Fruit fly (Drosophila melanogaster) whole organism, wandering third instar larva: Measurements from ENCODE around the gene MICAL-like.

Experiments
- Dfd ChIP-seq: fragments of >200 bp; optimal IDR thresholded peaks from 2 replicates; lab custom pipeline; 2017; ENCODE audit warnings: missing biosample characterization, missing genetic modification characterization
- Hnf4 ChIP-seq: fragments of 200-800 bp; sonication (Bioruptor generic); optimal IDR thresholded peaks from 2 replicates; lab custom pipeline; 2016; ENCODE audit warnings: missing biosample characterization, mild to moderate bottlenecking, missing genetic modification characterization
- Hr78 ChIP-seq: fragments of >200 bp; optimal IDR thresholded peaks from 2 replicates; lab custom pipeline; 2017; ENCODE audit warnings: missing biosample characterization, missing genetic modification characterization
- Rel ChIP-seq, 2 experiments: fragments of 200-800 bp; sonication (Bioruptor generic) in 1 of 2; optimal IDR thresholded peaks; 2 replicates in 1 of 2; 3 replicates in 1 of 2; lab custom pipeline; 2016 to 2019; ENCODE audit warnings: mild to moderate bottlenecking in 2 of 2, missing biosample characterization in 2 of 2, missing genetic modification characterization in 2 of 2, moderate library complexity in 1 of 2
- dsf ChIP-seq: sonication (Bioruptor generic); optimal IDR thresholded peaks from 2 replicates; lab custom pipeline; 2016; ENCODE audit warnings: missing biosample characterization, missing genetic modification characterization, borderline replicate concordance
- jim ChIP-seq: fragments of 175-275, 200-325 bp; sonication (Bioruptor generic); optimal IDR thresholded peaks from 2 replicates; lab custom pipeline; 2016; ENCODE audit warnings: missing biosample characterization, mild to moderate bottlenecking, missing genetic modification characterization
- psq ChIP-seq: fragments of 200-800 bp; sonication (Bioruptor generic); optimal IDR thresholded peaks from 3 replicates; lab custom pipeline; 2017; ENCODE audit warnings: missing biosample characterization, mild to moderate bottlenecking, missing genetic modification characterization, moderate library complexity
- tai ChIP-seq: sonication (Bioruptor generic); optimal IDR thresholded peaks from 2 replicates; lab custom pipeline; 2016; ENCODE audit warnings: missing biosample characterization, missing genetic modification characterization
- usp ChIP-seq: fragments of >200 bp; optimal IDR thresholded peaks from 2 replicates; lab custom pipeline; 2017; ENCODE audit warnings: missing biosample characterization, missing genetic modification characterization
- woc ChIP-seq: sonication (Bioruptor generic); optimal IDR thresholded peaks from 2 replicates; lab custom pipeline; 2016; ENCODE audit warnings: missing biosample characterization, mild to moderate bottlenecking, missing genetic modification characterization

dm6 chr3L:13021727-13022126 is 6.6 kb upstream of the MICAL-like start:
- no peak for TF ChIP-seq Hr78 (GFP tag; lab: Kevin White, UChicago)
- TF ChIP-seq usp (GFP tag; lab: Kevin White, UChicago): no peak
- TF ChIP-seq psq (GFP tag; lab: Kevin White, UChicago): peak; percentile 57
- TF ChIP-seq woc (GFP tag; lab: Kevin White, UChicago): no peak
- no peak for TF ChIP-seq jim
- peak; percentile 58 for TF ChIP-seq Hnf4 (GFP tag; lab: Kevin White, UChicago)
- no peak for TF ChIP-seq Dfd (GFP tag; lab: Kevin White, UChicago)
- peak; percentile 80 for TF ChIP-seq tai (GFP tag; lab: Kevin White, UChicago)
- no peak for TF ChIP-seq Rel (GFP tag; optimal IDR thresholded peaks at IDR 0.05; lab: Kevin White, UChicago)
- no peak for TF ChIP-seq Rel (tag; optimal IDR thresholded peaks at IDR 0.05; lab: Kevin White, UChicago)
- TF ChIP-seq dsf: peak; percentile 53
